Fruit fly (Drosophila melanogaster) whole organism, embryonic: ENCODE data around the gene CG18649.

Experiments used
- Awh ChIP-seq: fragments of 200-800 bp; sonication (Bioruptor generic); IDR thresholded peaks from 2 replicates; pipeline ENCODE4, ENCODE4 v1.3.6; 2022; ENCODE audit warnings: missing biosample characterization, missing genetic modification characterization
- BtbVII ChIP-seq: fragments of 200-800 bp; sonication (Bioruptor generic); optimal IDR thresholded peaks from 3 replicates; lab custom pipeline; 2017; ENCODE audit warnings: missing biosample characterization, mild to moderate bottlenecking, missing genetic modification characterization
- CG10321 ChIP-seq: fragments of 200-800 bp; sonication (Bioruptor generic); IDR thresholded peaks from 2 replicates; pipeline ENCODE4 v1.3.6; 2022; ENCODE audit warnings: missing biosample characterization, missing genetic modification characterization
- CG11247 ChIP-seq: fragments of 200-800 bp; sonication (Bioruptor generic); IDR thresholded peaks from 2 replicates; pipeline ENCODE4 v1.3.6; 2022; ENCODE audit warnings: missing biosample characterization, missing genetic modification characterization
- CG12299 ChIP-seq: fragments of 200-800 bp; sonication (Bioruptor generic); optimal IDR thresholded peaks from 2 replicates; lab custom pipeline; 2018; ENCODE audit warnings: missing biosample characterization, mild to moderate bottlenecking, missing genetic modification characterization
- CG12659 ChIP-seq: fragments of 200-800 bp; sonication (Bioruptor generic); optimal IDR thresholded peaks from 3 replicates; lab custom pipeline; 2017; ENCODE audit warnings: mild to moderate bottlenecking, missing biosample characterization, missing genetic modification reagents, missing genetic modification characterization
- CG15601 ChIP-seq: fragments of 200-800 bp; sonication (Bioruptor generic); optimal IDR thresholded peaks from 3 replicates; lab custom pipeline; 2019; ENCODE audit warnings: missing biosample characterization, mild to moderate bottlenecking, missing genetic modification characterization, moderate library complexity
- CG1603 ChIP-seq: fragments of 200-800 bp; sonication (Bioruptor generic); optimal IDR thresholded peaks from 2 replicates; lab custom pipeline; 2019; ENCODE audit warnings: missing biosample characterization, mild to moderate bottlenecking, missing genetic modification characterization, moderate library complexity
- CG17568 ChIP-seq: fragments of 200-800 bp; sonication (Bioruptor generic); optimal IDR thresholded peaks from 2 replicates; lab custom pipeline; 2018; ENCODE audit warnings: missing biosample characterization, mild to moderate bottlenecking, missing genetic modification characterization, moderate library complexity
- CG30403 ChIP-seq: fragments of 200-800 bp; sonication (Bioruptor generic); optimal IDR thresholded peaks from 3 replicates; lab custom pipeline; 2016; ENCODE audit warnings: missing biosample characterization, missing genetic modification characterization
- CG31365 ChIP-seq: fragments of 200-800 bp; sonication (Bioruptor generic); optimal IDR thresholded peaks from 2 replicates; lab custom pipeline; 2018; ENCODE audit warnings: missing biosample characterization, mild to moderate bottlenecking, missing genetic modification characterization
- CG34376 ChIP-seq: fragments of 200-800 bp; sonication (Bioruptor generic); optimal IDR thresholded peaks from 2 replicates; lab custom pipeline; 2018; ENCODE audit warnings: missing biosample characterization, mild to moderate bottlenecking, missing genetic modification characterization
- CG4707 ChIP-seq: fragments of 200-800 bp; sonication (Bioruptor generic); optimal IDR thresholded peaks from 2 replicates; lab custom pipeline; 2018; ENCODE audit warnings: missing biosample characterization, mild to moderate bottlenecking, missing genetic modification characterization, moderate library complexity
- CG4820 ChIP-seq: fragments of 200-800 bp; sonication (Bioruptor generic); optimal IDR thresholded peaks from 3 replicates; lab custom pipeline; 2016; ENCODE audit warnings: missing biosample characterization, missing genetic modification characterization
- CG6175 ChIP-seq: fragments of 200-800 bp; sonication (Bioruptor generic); IDR thresholded peaks from 3 replicates; pipeline ENCODE4 v1.3.6; 2022; ENCODE audit warnings: missing biosample characterization, missing genetic modification characterization
- CG7839 ChIP-seq: fragments of 200-800 bp; sonication (Bioruptor generic); optimal IDR thresholded peaks from 3 replicates; lab custom pipeline; 2018; ENCODE audit warnings: missing biosample characterization, mild to moderate bottlenecking, missing genetic modification characterization, moderate library complexity
- CG9817 ChIP-seq: fragments of 200-800 bp; sonication (Bioruptor generic); optimal IDR thresholded peaks from 2 replicates; lab custom pipeline; 2018; ENCODE audit warnings: missing biosample characterization, mild to moderate bottlenecking, missing genetic modification characterization, moderate library complexity
- Dfd ChIP-seq, 2 experiments: fragments of >200 bp; optimal IDR thresholded peaks; 2 replicates each; lab custom pipeline; 2017; ENCODE audit warnings: missing biosample characterization in 2 of 2, missing genetic modification characterization in 2 of 2
- Dip3 ChIP-seq: fragments of 200-800 bp; sonication (Bioruptor generic); optimal IDR thresholded peaks from 3 replicates; lab custom pipeline; 2016; ENCODE audit warnings: missing biosample characterization, missing genetic modification characterization
- E2f1 ChIP-seq: fragments of 200-800 bp; sonication (Bioruptor generic); IDR thresholded peaks from 2 replicates; pipeline ENCODE4 v1.3.6; 2022; ENCODE audit warnings: missing biosample characterization, missing genetic modification characterization
- Eip74EF ChIP-seq, 2 experiments: fragments of 200-800 bp in 1 of 2; fragments of >200 bp in 1 of 2; sonication (Bioruptor generic) in 1 of 2; optimal IDR thresholded peaks; 2 replicates each; lab custom pipeline; 2017 to 2019; ENCODE audit warnings: missing biosample characterization in 2 of 2, missing genetic modification characterization in 2 of 2, mild to moderate bottlenecking in 1 of 2, moderate library complexity in 1 of 2
- Hr51 ChIP-seq, 2 experiments: fragments of 200-800 bp; sonication (Bioruptor generic); optimal IDR thresholded peaks; 2 replicates in 1 of 2; 3 replicates in 1 of 2; lab custom pipeline; 2016 to 2018; ENCODE audit warnings: missing biosample characterization in 2 of 2, missing genetic modification characterization in 2 of 2, mild to moderate bottlenecking in 1 of 2, moderate library complexity in 1 of 2
- Lpt ChIP-seq: fragments of >200 bp; optimal IDR thresholded peaks from 2 replicates; lab custom pipeline; 2018; ENCODE audit warnings: missing biosample characterization, missing genetic modification characterization
- MESR4 ChIP-seq: fragments of 200-800 bp; sonication (Bioruptor generic); optimal IDR thresholded peaks from 2 replicates; lab custom pipeline; 2018; ENCODE audit warnings: missing biosample characterization, mild to moderate bottlenecking, missing genetic modification characterization, moderate library complexity
- Oaz ChIP-seq: fragments of 200-800 bp; sonication (Bioruptor generic); IDR thresholded peaks from 2 replicates; pipeline ENCODE4 v1.3.6; 2022; ENCODE audit warnings: missing biosample characterization, missing genetic modification characterization
- Sry-δ ChIP-seq: fragments of 200-800 bp; sonication (Bioruptor generic); optimal IDR thresholded peaks from 2 replicates; lab custom pipeline; 2016; ENCODE audit warnings: missing biosample characterization, missing genetic modification characterization
- ato ChIP-seq: fragments of 200-800 bp; sonication (Bioruptor generic); IDR thresholded peaks from 2 replicates; pipeline ENCODE4 v1.3.6; 2022; ENCODE audit warnings: missing biosample characterization, missing genetic modification characterization; ENCODE audit not compliant: partially characterized antibody
- crc ChIP-seq: fragments of 200-800 bp; sonication (Bioruptor generic); optimal IDR thresholded peaks from 2 replicates; lab custom pipeline; 2016; ENCODE audit warnings: missing biosample characterization, missing genetic modification characterization
- danr ChIP-seq: fragments of 200-800 bp; sonication (Bioruptor generic); IDR thresholded peaks from 2 replicates; pipeline ENCODE4 v1.3.6; 2022; ENCODE audit warnings: missing biosample characterization, missing genetic modification characterization
- disco-r ChIP-seq: fragments of 200-800 bp; sonication (Bioruptor generic); optimal IDR thresholded peaks from 2 replicates; lab custom pipeline; 2016; ENCODE audit warnings: missing biosample characterization, missing genetic modification characterization
- gfzf ChIP-seq: fragments of 200-800 bp; sonication (Bioruptor generic); optimal IDR thresholded peaks from 2 replicates; lab custom pipeline; 2016; ENCODE audit warnings: missing biosample characterization, mild to moderate bottlenecking, missing genetic modification characterization, moderate library complexity
- inv ChIP-seq: fragments of 200-800 bp; sonication (Bioruptor generic); IDR thresholded peaks from 2 replicates; pipeline ENCODE4 v1.3.6; 2022; ENCODE audit warnings: missing biosample characterization, missing genetic modification characterization; ENCODE audit not compliant: partially characterized antibody
- jigr1 ChIP-seq: fragments of 200-800 bp; sonication (Bioruptor generic); IDR thresholded peaks from 3 replicates; pipeline ENCODE4 v1.3.6; 2022; ENCODE audit warnings: missing biosample characterization, missing genetic modification characterization
- lab ChIP-seq: fragments of 200-800 bp; sonication (Bioruptor generic); optimal IDR thresholded peaks from 3 replicates; lab custom pipeline; 2017; ENCODE audit warnings: missing biosample characterization, missing genetic modification characterization, mild to moderate bottlenecking, moderate library complexity, missing genetic modification reagents
- nerfin-1 ChIP-seq: fragments of 200-800 bp; sonication (Bioruptor generic); optimal IDR thresholded peaks from 3 replicates; lab custom pipeline; 2019; ENCODE audit warnings: missing biosample characterization, mild to moderate bottlenecking, missing genetic modification characterization, moderate library complexity
- pfk ChIP-seq: fragments of 200-800 bp; sonication (Bioruptor generic); optimal IDR thresholded peaks from 2 replicates; lab custom pipeline; 2018; ENCODE audit warnings: missing biosample characterization, mild to moderate bottlenecking, missing genetic modification characterization, moderate library complexity
- row ChIP-seq: fragments of 200-800 bp; sonication (Bioruptor generic); IDR thresholded peaks from 3 replicates; pipeline ENCODE4 v1.3.6; 2022; ENCODE audit warnings: missing biosample characterization, missing genetic modification characterization
- sob ChIP-seq: fragments of 200-800 bp; sonication (Bioruptor generic); IDR thresholded peaks from 2 replicates; pipeline ENCODE4 v1.3.6; 2022; ENCODE audit warnings: missing biosample characterization, missing genetic modification characterization
- yki ChIP-seq: fragments of >200 bp; optimal IDR thresholded peaks from 3 replicates; lab custom pipeline; 2018
- zfh1 ChIP-seq: fragments of 200-800 bp; sonication (Bioruptor generic); IDR thresholded peaks from 3 replicates; pipeline ENCODE4 v1.3.6; 2022; ENCODE audit warnings: missing biosample characterization, missing genetic modification characterization

Gene CG18649

dm6 chr3L:15011638-15012335 lies 42.1 kb downstream of the CG18649 start (continued):
- peak; percentile 49 for TF ChIP-seq CG4707
- TF ChIP-seq CG11247, result peak; percentile 69
- peak; percentile 72 for TF ChIP-seq CG15601 (tag; lab: Kevin White, UChicago)
- TF ChIP-seq CG4820 (GFP tag; lab: Kevin White, UChicago), result peak; percentile 75
- peak; percentile 83 for TF ChIP-seq row (GFP tag; lab: Robert Waterston, UW)
- TF ChIP-seq danr (GFP tag; lab: Robert Waterston, UW), result peak; percentile 39; the same call in 1 of the 2 replicates
- TF ChIP-seq Awh (GFP tag; lab: Robert Waterston, UW), result peak; percentile 65
- peak; percentile 76; the same call in 2 of the 3 replicates for TF ChIP-seq zfh1 (GFP tag; lab: Robert Waterston, UW)
- TF ChIP-seq Sry-δ, result no peak
- TF ChIP-seq inv (GFP tag; lab: Robert Waterston, UW), result no peak
- no peak for TF ChIP-seq disco-r (GFP tag; lab: Kevin White, UChicago)
- TF ChIP-seq CG6175 (GFP tag; lab: Robert Waterston, UW), result no peak
- peak; percentile 74 for TF ChIP-seq nerfin-1 (tag; lab: Kevin White, UChicago)
- TF ChIP-seq E2f1, result peak; percentile 62
- TF ChIP-seq Oaz (GFP tag; lab: Robert Waterston, UW), result peak; percentile 37; the same call in 1 of the 2 replicates
- TF ChIP-seq CG34376 (GFP tag; lab: Kevin White, UChicago), result no peak
- TF ChIP-seq CG17568 (GFP tag; lab: Kevin White, UChicago), result peak; percentile 50
- 0 out of 3 replicates have a peak, but pooled peaks have one; percentile 18 for TF ChIP-seq jigr1 (GFP tag; lab: Robert Waterston, UW)
- TF ChIP-seq CG10321 (GFP tag; lab: Robert Waterston, UW), result no peak
- no peak for TF ChIP-seq Lpt (GFP tag; lab: Kevin White, UChicago)
- peak; percentile 88 for TF ChIP-seq CG7839 (tag; lab: Kevin White, UChicago)
- TF ChIP-seq Eip74EF (GFP tag; optimal IDR thresholded peaks at IDR 0.05; lab: Kevin White, UChicago), result peak in 1 of 2 experiments; percentile 78
- TF ChIP-seq Dip3, result no peak
- TF ChIP-seq crc (GFP tag; lab: Kevin White, UChicago), result no peak
- peak; percentile 68 for TF ChIP-seq CG9817 (tag; lab: Kevin White, UChicago)
- TF ChIP-seq MESR4 (GFP tag; lab: Kevin White, UChicago), result no peak
- TF ChIP-seq Dfd (GFP tag; optimal IDR thresholded peaks at IDR 0.05; lab: Kevin White, UChicago), result no peak
- TF ChIP-seq CG31365, result no peak
- peak; percentile 64 for TF ChIP-seq CG12659 (GFP tag; lab: Kevin White, UChicago)
- no peak for TF ChIP-seq pfk
- TF ChIP-seq CG1603, result peak; percentile 37
- peak; percentile 80 for TF ChIP-seq sob
- peak; percentile 62 for TF ChIP-seq CG12299 (tag; lab: Kevin White, UChicago)
- no peak for TF ChIP-seq yki (lab: Kevin White, UChicago)
- peak; percentile 81 for TF ChIP-seq CG30403 (GFP tag; lab: Kevin White, UChicago)
- TF ChIP-seq gfzf (GFP tag; lab: Kevin White, UChicago), result no peak
- peak; percentile 61 for TF ChIP-seq BtbVII (GFP tag; lab: Kevin White, UChicago)
- TF ChIP-seq ato, result no peak
- TF ChIP-seq lab (GFP tag; lab: Kevin White, UChicago), result peak; percentile 81
- peak in 1 of 2 experiments; percentile 84 for TF ChIP-seq Hr51 (GFP tag; optimal IDR thresholded peaks at IDR 0.05; lab: Kevin White, UChicago)
